Worm (Caenorhabditis elegans) whole organism, L4 larva: ENCODE results near the gene hlh-13.

ENCODE experiments used
- D1046.2 ChIP-seq: fragments of 200-800 bp; sonication (Bioruptor generic); IDR thresholded peaks from 2 replicates; pipeline ENCODE4 v1.3.6; 2022; ENCODE audit warnings: missing genetic modification characterization, missing compliant biosample characterization
- F10B5.3 ChIP-seq: sonication (generic microtip); optimal IDR thresholded peaks from 2 replicates; lab custom pipeline; 2016; ENCODE audit warnings: mild to moderate bottlenecking, missing genetic modification characterization, missing compliant biosample characterization
- T20F7.1 ChIP-seq: fragments of 200-800 bp; sonication (Bioruptor generic); optimal IDR thresholded peaks from 2 replicates; lab custom pipeline; 2018; ENCODE audit warnings: mild to moderate bottlenecking, missing genetic modification characterization, missing compliant biosample characterization
- T26A8.4 ChIP-seq: fragments of 200-800 bp; sonication (Bioruptor generic); IDR thresholded peaks from 2 replicates; pipeline ENCODE4 v1.3.6; 2022; ENCODE audit warnings: missing genetic modification characterization, missing compliant biosample characterization
- Y5F2A.4 ChIP-seq: fragments of 200-800 bp; sonication (Bioruptor generic); optimal IDR thresholded peaks from 2 replicates; lab custom pipeline; 2018; ENCODE audit warnings: mild to moderate bottlenecking, missing genetic modification characterization, missing compliant biosample characterization
- ZK546.5 ChIP-seq, 2 experiments: sonication (generic microtip); optimal IDR thresholded peaks; 2 replicates each; lab custom pipeline; 2017; ENCODE audit warnings: missing biosample characterization in 2 of 2, missing genetic modification characterization in 2 of 2
- aha-1 ChIP-seq: fragments of 150-350 bp; peaks from one replicate; lab custom pipeline; 2014; ENCODE audit warnings: missing biosample characterization, missing genetic modification characterization
- ama-1 ChIP-seq: fragments of 150-350 bp; optimal IDR thresholded peaks from 2 replicates; lab custom pipeline; 2014; ENCODE audit warnings: inconsistent platforms, mixed read lengths
- arid-1 ChIP-seq: fragments of 200-800 bp; sonication (Bioruptor generic); conservative IDR thresholded peaks from 2 replicates; pipeline ENCODE4 v1.3.6; 2022; ENCODE audit warnings: missing genetic modification reagents, missing genetic modification characterization, missing compliant biosample characterization
- ceh-20 ChIP-seq: fragments of 200-800 bp; sonication (Bioruptor generic); IDR thresholded peaks from 2 replicates; pipeline ENCODE4 v1.3.6; 2022; ENCODE audit warnings: missing genetic modification reagents, missing genetic modification characterization, missing compliant biosample characterization
- ceh-28 ChIP-seq: fragments of 150-350 bp; optimal IDR thresholded peaks from 2 replicates; lab custom pipeline; 2014; ENCODE audit warnings: missing biosample characterization, missing genetic modification reagents, missing genetic modification characterization
- ces-1 ChIP-seq: fragments of 150-350 bp; sonication (generic microtip); optimal IDR thresholded peaks from 4 replicates; lab custom pipeline; 2014; ENCODE audit warnings: missing biosample characterization, missing genetic modification reagents, missing genetic modification characterization
- ctbp-1 ChIP-seq: fragments of 200-800 bp; sonication (Bioruptor generic); IDR thresholded peaks from 2 replicates; pipeline ENCODE4 v1.3.6; 2022; ENCODE audit warnings: missing genetic modification reagents, missing genetic modification characterization, missing compliant biosample characterization
- daf-16 ChIP-seq, 3 experiments: sonication (generic microtip); optimal IDR thresholded peaks; 2 replicates each; lab custom pipeline; 2016 to 2017; ENCODE audit warnings: missing genetic modification characterization in 3 of 3, missing genetic modification reagents in 3 of 3, mild to moderate bottlenecking in 2 of 3, missing compliant biosample characterization in 2 of 3, missing biosample characterization in 1 of 3, moderate library complexity in 1 of 3
- daf-8 ChIP-seq: fragments of 200-800 bp; sonication (Bioruptor generic); IDR thresholded peaks from 2 replicates; pipeline ENCODE4 v1.3.6; 2022; ENCODE audit warnings: missing genetic modification characterization, missing compliant biosample characterization
- dmd-8 ChIP-seq: fragments of 200-800 bp; sonication (Bioruptor generic); IDR thresholded peaks from 2 replicates; pipeline ENCODE4 v1.3.6; 2022; ENCODE audit warnings: missing genetic modification characterization, missing compliant biosample characterization
- dmd-9 ChIP-seq: fragments of 200-800 bp; sonication (Bioruptor generic); IDR thresholded peaks from 2 replicates; pipeline ENCODE4 v1.3.6; 2022; ENCODE audit warnings: missing genetic modification reagents, missing genetic modification characterization, missing compliant biosample characterization
- egl-43 ChIP-seq: fragments of 200-800 bp; sonication (Bioruptor generic); IDR thresholded peaks from 2 replicates; pipeline ENCODE4 v1.3.6; 2022; ENCODE audit warnings: missing genetic modification reagents, missing genetic modification characterization, missing compliant biosample characterization
- fkh-10 ChIP-seq: fragments of 150-350 bp; optimal IDR thresholded peaks from 2 replicates; lab custom pipeline; 2014; ENCODE audit warnings: missing biosample characterization, missing genetic modification reagents, missing genetic modification characterization
- hlh-11 ChIP-seq: fragments of 200-800 bp; sonication (Bioruptor generic); optimal IDR thresholded peaks from 2 replicates; lab custom pipeline; 2018; ENCODE audit warnings: mild to moderate bottlenecking, missing genetic modification characterization, missing compliant biosample characterization
- hlh-30 ChIP-seq: sonication (generic microtip); optimal IDR thresholded peaks from 2 replicates; lab custom pipeline; 2017; ENCODE audit warnings: antibody characterized with exemption, mild to moderate bottlenecking, missing genetic modification characterization, missing compliant biosample characterization; ENCODE audit not compliant: insufficient read depth
- hmg-1.1 ChIP-seq: fragments of 200-800 bp; sonication (Bioruptor generic); IDR thresholded peaks from 2 replicates; pipeline ENCODE4 v1.3.6; 2022; ENCODE audit warnings: missing genetic modification reagents, missing genetic modification characterization, missing compliant biosample characterization
- jun-1 ChIP-seq: fragments of 150-350 bp; optimal IDR thresholded peaks from 2 replicates; lab custom pipeline; 2014; ENCODE audit warnings: missing biosample characterization, missing genetic modification reagents, missing genetic modification characterization
- lin-13 ChIP-seq: fragments of 150-350 bp; optimal IDR thresholded peaks from 2 replicates; lab custom pipeline; 2014; ENCODE audit warnings: missing biosample characterization, missing genetic modification reagents, missing genetic modification characterization
- lin-38 ChIP-seq: fragments of 200-800 bp; sonication (Bioruptor generic); IDR thresholded peaks from 2 replicates; pipeline ENCODE4 v1.3.6; 2022; ENCODE audit warnings: missing genetic modification reagents, missing genetic modification characterization, missing compliant biosample characterization
- lsy-2 ChIP-seq, 2 experiments: fragments of 150-350 bp in 1 of 2; sonication (generic microtip) in 1 of 2; optimal IDR thresholded peaks; 2 replicates each; lab custom pipeline; 2014 to 2017; ENCODE audit warnings: missing biosample characterization in 2 of 2, missing genetic modification characterization in 2 of 2
- mdl-1 ChIP-seq, 2 experiments: fragments of 150-350 bp in 1 of 2; sonication (generic microtip) in 1 of 2; optimal IDR thresholded peaks; 2 replicates each; lab custom pipeline; 2014 to 2017; ENCODE audit warnings: missing biosample characterization in 2 of 2, missing genetic modification characterization in 2 of 2
- mxl-2 ChIP-seq: fragments of 200-800 bp; sonication (Bioruptor generic); conservative IDR thresholded peaks from 2 replicates; pipeline ENCODE4 v1.3.6; 2022; ENCODE audit warnings: missing genetic modification reagents, missing genetic modification characterization, missing compliant biosample characterization
- nhr-10 ChIP-seq: fragments of 150-350 bp; optimal IDR thresholded peaks from 2 replicates; lab custom pipeline; 2014; ENCODE audit warnings: missing biosample characterization, missing genetic modification characterization
- nhr-11 ChIP-seq: fragments of 150-350 bp; optimal IDR thresholded peaks from 2 replicates; lab custom pipeline; 2014; ENCODE audit warnings: missing biosample characterization, missing genetic modification characterization
- nhr-111 ChIP-seq: fragments of 200-800 bp; sonication (Bioruptor generic); optimal IDR thresholded peaks from 2 replicates; lab custom pipeline; 2018; ENCODE audit warnings: mild to moderate bottlenecking, missing genetic modification characterization, missing compliant biosample characterization
- nhr-28 ChIP-seq: fragments of 150-350 bp; optimal IDR thresholded peaks from 2 replicates; lab custom pipeline; 2014; ENCODE audit warnings: missing biosample characterization, missing genetic modification characterization
- nhr-77 ChIP-seq: fragments of 150-350 bp; optimal IDR thresholded peaks from 2 replicates; lab custom pipeline; 2014; ENCODE audit warnings: missing biosample characterization, missing genetic modification characterization
- php-3 ChIP-seq: fragments of 200-800 bp; sonication (Bioruptor generic); IDR thresholded peaks from 2 replicates; pipeline ENCODE4 v1.3.6; 2022; ENCODE audit warnings: missing genetic modification reagents, missing genetic modification characterization, missing compliant biosample characterization
- rbr-2 ChIP-seq: sonication (generic microtip); optimal IDR thresholded peaks from 2 replicates; lab custom pipeline; 2016; ENCODE audit warnings: missing genotype, missing genetic modification characterization, missing compliant biosample characterization
- saeg-2 ChIP-seq: fragments of 200-800 bp; sonication (Bioruptor generic); IDR thresholded peaks from 2 replicates; pipeline ENCODE4 v1.3.6; 2022; ENCODE audit warnings: missing genetic modification reagents, missing genetic modification characterization, missing compliant biosample characterization
- snpc-1.2 ChIP-seq: fragments of 200-800 bp; sonication (Bioruptor generic); IDR thresholded peaks from 2 replicates; pipeline ENCODE4 v1.3.6; 2022; ENCODE audit warnings: missing genetic modification reagents, missing genetic modification characterization, missing compliant biosample characterization
- snpc-4 ChIP-seq: fragments of 150-350 bp; optimal IDR thresholded peaks from 2 replicates; lab custom pipeline; 2014; ENCODE audit warnings: missing biosample characterization, missing genetic modification characterization
- spr-1 ChIP-seq: sonication (generic microtip); optimal IDR thresholded peaks from 2 replicates; lab custom pipeline; 2016; ENCODE audit warnings: mild to moderate bottlenecking, missing genetic modification characterization, missing compliant biosample characterization
- vab-7 ChIP-seq: fragments of 200-800 bp; sonication (Bioruptor generic); IDR thresholded peaks from 2 replicates; pipeline ENCODE4 v1.3.6; 2022; ENCODE audit warnings: missing genetic modification reagents, missing genetic modification characterization, missing compliant biosample characterization
- zag-1 ChIP-seq: fragments of 150-350 bp; optimal IDR thresholded peaks from 2 replicates; lab custom pipeline; 2014; ENCODE audit warnings: missing biosample characterization, missing genetic modification characterization
- zfp-2 ChIP-seq: sonication (generic microtip); optimal IDR thresholded peaks from 2 replicates; lab custom pipeline; 2016; ENCODE audit warnings: mild to moderate bottlenecking, missing genetic modification characterization, missing compliant biosample characterization
- zip-11 ChIP-seq: fragments of 200-800 bp; sonication (Bioruptor generic); IDR thresholded peaks from 2 replicates; pipeline ENCODE4 v1.3.6; 2022; ENCODE audit warnings: missing genetic modification characterization, missing compliant biosample characterization
- ztf-11 ChIP-seq: fragments of 150-350 bp; optimal IDR thresholded peaks from 2 replicates; lab custom pipeline; 2014; ENCODE audit warnings: missing biosample characterization, missing genetic modification characterization

The hlh-13 gene

DNA sequence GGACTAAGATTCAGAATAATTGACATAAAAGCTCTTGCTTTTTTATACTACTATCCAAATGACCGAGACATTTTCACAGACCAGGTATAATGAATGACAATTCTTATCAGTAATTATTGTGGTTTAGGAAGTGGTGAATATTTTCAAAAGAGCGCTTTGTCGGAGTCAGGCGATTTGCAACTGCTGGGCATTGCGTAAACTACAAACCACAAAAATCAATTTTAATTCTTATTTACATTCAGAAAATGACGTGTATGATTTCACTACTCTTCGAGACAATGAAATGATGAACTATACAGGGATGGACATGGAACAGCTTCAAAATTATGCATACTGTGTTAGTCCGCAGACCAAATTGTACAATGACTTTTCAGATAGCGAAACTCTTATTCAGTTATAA, 35.4 kb downstream of the hlh-13 start (continued):
- TF ChIP-seq saeg-2 (no peak), nhr-111 (GFP tag; lab: Kevin White, UChicago) (no peak), ama-1 (lab: Kevin White, UChicago) (no peak), egl-43 (GFP tag; lab: Robert Waterston, UW) (no peak), nhr-10 (tag; lab: Kevin White, UChicago) (no peak), jun-1 (tag; lab: Kevin White, UChicago) (no peak), T26A8.4 (GFP tag; lab: Robert Waterston, UW) (no peak), daf-8 (GFP tag; lab: Robert Waterston, UW) (no peak), Y5F2A.4 (GFP tag; lab: Kevin White, UChicago) (no peak), rbr-2 (tag; lab: Kevin White, UChicago) (no peak), daf-16 (GFP tag; optimal IDR thresholded peaks at IDR 0.05; lab: Kevin White, UChicago) (no peak), daf-16 (tag; optimal IDR thresholded peaks at IDR 0.05; lab: Kevin White, UChicago) (peak; percentile 76), vab-7 (GFP tag; lab: Robert Waterston, UW) (no peak), aha-1 (no peak), ztf-11 (tag; lab: Kevin White, UChicago) (no peak), lin-38 (GFP tag; lab: Robert Waterston, UW) (no peak), mxl-2 (no peak), dmd-9 (GFP tag; lab: Robert Waterston, UW) (no peak), mdl-1 (tag; optimal IDR thresholded peaks at IDR 0.05; lab: Kevin White, UChicago) (no peak), arid-1 (GFP tag; lab: Robert Waterston, UW) (no peak), hlh-11 (tag; lab: Kevin White, UChicago) (peak; percentile 47), zag-1 (tag; lab: Kevin White, UChicago) (no peak), F10B5.3 (tag; lab: Kevin White, UChicago) (no peak), hmg-1.1 (no peak), T20F7.1 (GFP tag; lab: Kevin White, UChicago) (no peak), dmd-8 (GFP tag; lab: Robert Waterston, UW) (no peak), lsy-2 (tag; optimal IDR thresholded peaks at IDR 0.05; lab: Kevin White, UChicago) (no peak), spr-1 (tag; lab: Kevin White, UChicago) (no peak), ceh-20 (GFP tag; lab: Robert Waterston, UW) (no peak), lin-13 (GFP tag; lab: Kevin White, UChicago) (no peak), hlh-30 (tag; lab: Kevin White, UChicago) (no peak), nhr-11 (no peak), php-3 (no peak), nhr-77 (tag; lab: Kevin White, UChicago) (peak; percentile 16), nhr-28 (peak; percentile 84), D1046.2 (no peak), zip-11 (GFP tag; lab: Robert Waterston, UW) (no peak), ceh-28 (tag; lab: Kevin White, UChicago) (no peak), snpc-4 (no peak)
- TF ChIP-seq, all 104 proteins: peak for 7

- TF ChIP-seq snpc-1.2 (no peak), fkh-10 (GFP tag; lab: Kevin White, UChicago) (peak; percentile 83), ctbp-1 (0 out of 2 replicates have a peak, but pooled peaks have one; percentile 46), zfp-2 (tag; lab: Kevin White, UChicago) (no peak), ces-1 (peak; percentile 67), ZK546.5 (tag; optimal IDR thresholded peaks at IDR 0.05; lab: Kevin White, UChicago) (no peak), lsy-2 (tag; optimal IDR thresholded peaks at IDR 0.05; lab: Kevin White, UChicago) (peak in 1 of 2 experiments; percentile 19), hlh-30 (tag; lab: Kevin White, UChicago) (peak; percentile 14)
These were observed 36.7 kb downstream of the hlh-13 start, which contains the start of gene cka-2 for ce11 chrX:4285669-4286174. Gene cka-2 (plus strand): TSS chrX:4286124.
